Worm (Caenorhabditis elegans): ENCODE results near the gene dpy-18.

DNA sequence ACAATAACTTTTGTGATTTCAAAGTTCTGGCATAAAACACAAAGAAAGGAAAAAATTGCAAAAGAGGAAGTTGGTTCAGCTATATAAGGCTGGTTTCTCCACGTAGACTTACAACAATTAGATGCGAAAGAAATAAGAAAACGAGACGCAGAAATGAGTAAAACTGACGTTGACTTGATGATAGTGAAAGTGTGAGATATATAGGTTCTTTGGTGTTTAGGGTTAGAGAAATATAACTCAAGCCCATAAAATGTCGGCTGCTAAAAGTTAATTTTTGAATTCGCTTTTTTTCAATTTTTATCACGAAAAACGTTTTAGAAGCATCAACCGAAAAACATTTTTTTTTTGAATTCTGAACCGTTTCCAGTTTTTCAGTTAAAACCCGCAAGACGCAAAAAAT lies 670 bp upstream of the dpy-18 start:
- TF ChIP-seq nhr-76 (tag; optimal IDR thresholded peaks at IDR 0.05) (no peak), nhr-28 (tag; optimal IDR thresholded peaks at IDR 0.05) (no peak), tbx-2 (tag; optimal IDR thresholded peaks at IDR 0.05) (no peak), blmp-1 (tag; optimal IDR thresholded peaks at IDR 0.05) (peak; percentile 88), lir-3 (tag; optimal IDR thresholded peaks at IDR 0.05; ENCODE audit: poor library complexity) (no peak), irx-1 (tag; optimal IDR thresholded peaks at IDR 0.05) (no peak), pqm-1 (tag; optimal IDR thresholded peaks at IDR 0.05) (no peak), zag-1 (tag; optimal IDR thresholded peaks at IDR 0.05) (no peak), egl-27 (tag; optimal IDR thresholded peaks at IDR 0.05) (no peak), ceh-88 (GFP tag; IDR thresholded peaks at IDR 0.05) (no peak), fkh-10 (GFP tag; optimal IDR thresholded peaks at IDR 0.05) (no peak)

Measured in whole organism, L1 larva.